Worm (Caenorhabditis elegans) whole organism, late embryonic: ENCODE data around the gene M28.10.

Experiments
- C08G9.2 ChIP-seq: sonication (generic microtip); optimal IDR thresholded peaks from 2 replicates; lab custom pipeline; 2016; ENCODE audit warnings: mild to moderate bottlenecking, missing genetic modification characterization, moderate library complexity, missing compliant biosample characterization
- C38D4.7 ChIP-seq: fragments of 200-800 bp; sonication (Bioruptor generic); optimal IDR thresholded peaks from 2 replicates; lab custom pipeline; 2018; ENCODE audit warnings: mild to moderate bottlenecking, missing genetic modification characterization, moderate library complexity, missing compliant biosample characterization
- K02D7.2 ChIP-seq: sonication (generic microtip); optimal IDR thresholded peaks from 2 replicates; lab custom pipeline; 2017; ENCODE audit warnings: mild to moderate bottlenecking, missing genetic modification characterization, missing compliant biosample characterization
- ahr-1 ChIP-seq: sonication (generic microtip); optimal IDR thresholded peaks from 2 replicates; lab custom pipeline; 2016; ENCODE audit warnings: missing genetic modification characterization, missing compliant biosample characterization
- ceh-14 ChIP-seq: sonication (generic microtip); optimal IDR thresholded peaks from 2 replicates; lab custom pipeline; 2016; ENCODE audit warnings: missing genotype, missing genetic modification characterization, missing compliant biosample characterization
- ceh-18 ChIP-seq: sonication (generic microtip); optimal IDR thresholded peaks from 2 replicates; lab custom pipeline; 2016; ENCODE audit warnings: missing genetic modification characterization, missing compliant biosample characterization
- ceh-19 ChIP-seq: fragments of 200-800 bp; sonication (Bioruptor generic); optimal IDR thresholded peaks from 2 replicates; lab custom pipeline; 2018; ENCODE audit warnings: mild to moderate bottlenecking, missing genetic modification characterization, missing compliant biosample characterization
- ceh-22 ChIP-seq: sonication (generic microtip); optimal IDR thresholded peaks from 2 replicates; lab custom pipeline; 2017; ENCODE audit warnings: missing biosample characterization, missing genetic modification characterization
- ceh-30 ChIP-seq: fragments of 150-350 bp; optimal IDR thresholded peaks from 2 replicates; lab custom pipeline; 2014; ENCODE audit warnings: missing biosample characterization, missing genetic modification characterization
- ceh-34 ChIP-seq: sonication (generic microtip); optimal IDR thresholded peaks from 2 replicates; lab custom pipeline; 2016; ENCODE audit warnings: mild to moderate bottlenecking, missing genetic modification characterization, missing compliant biosample characterization
- ceh-6 ChIP-seq: fragments of 200-800 bp; sonication (Bioruptor generic); optimal IDR thresholded peaks from 2 replicates; lab custom pipeline; 2018; ENCODE audit warnings: mild to moderate bottlenecking, missing genetic modification characterization, missing compliant biosample characterization
- ceh-9 ChIP-seq: sonication (generic microtip); optimal IDR thresholded peaks from 2 replicates; lab custom pipeline; 2016; ENCODE audit warnings: mild to moderate bottlenecking, missing genetic modification characterization, inconsistent platforms, missing compliant biosample characterization
- dve-1 ChIP-seq: sonication (generic microtip); optimal IDR thresholded peaks from 2 replicates; lab custom pipeline; 2017; ENCODE audit warnings: antibody characterized with exemption, mild to moderate bottlenecking, missing genetic modification characterization, missing compliant biosample characterization
- elt-2 ChIP-seq: sonication (generic microtip); optimal IDR thresholded peaks from 2 replicates; lab custom pipeline; 2016; ENCODE audit warnings: missing genetic modification reagents, missing genetic modification characterization, missing compliant biosample characterization
- elt-4 ChIP-seq: sonication (generic microtip); optimal IDR thresholded peaks from 2 replicates; lab custom pipeline; 2016; ENCODE audit warnings: missing genetic modification characterization, missing compliant biosample characterization
- ets-4 ChIP-seq: sonication (generic microtip); optimal IDR thresholded peaks from 2 replicates; lab custom pipeline; 2016; ENCODE audit warnings: missing genetic modification characterization, missing compliant biosample characterization
- hlh-13 ChIP-seq: fragments of 200-800 bp; sonication (Bioruptor generic); optimal IDR thresholded peaks from 2 replicates; lab custom pipeline; 2018; ENCODE audit warnings: mild to moderate bottlenecking, missing genetic modification characterization, missing compliant biosample characterization
- hlh-15 ChIP-seq: sonication (generic microtip); optimal IDR thresholded peaks from 2 replicates; lab custom pipeline; 2016; ENCODE audit warnings: missing genetic modification characterization, missing compliant biosample characterization
- hlh-30 ChIP-seq: sonication (generic microtip); optimal IDR thresholded peaks from 2 replicates; lab custom pipeline; 2017; ENCODE audit warnings: antibody characterized with exemption, missing genetic modification characterization, missing compliant biosample characterization; ENCODE audit not compliant: insufficient read depth
- hlh-6 ChIP-seq: sonication (generic microtip); optimal IDR thresholded peaks from 2 replicates; lab custom pipeline; 2016; ENCODE audit warnings: missing genotype, missing genetic modification characterization, missing compliant biosample characterization
- hlh-8 ChIP-seq: sonication (generic microtip); optimal IDR thresholded peaks from 2 replicates; lab custom pipeline; 2016; ENCODE audit warnings: missing genotype, missing genetic modification characterization, missing compliant biosample characterization
- lin-11 ChIP-seq: fragments of 200-800 bp; sonication (Bioruptor generic); optimal IDR thresholded peaks from 2 replicates; lab custom pipeline; 2018; ENCODE audit warnings: mild to moderate bottlenecking, missing genetic modification characterization, missing compliant biosample characterization
- madf-2 ChIP-seq: sonication (generic microtip); optimal IDR thresholded peaks from 2 replicates; lab custom pipeline; 2017; ENCODE audit warnings: missing genetic modification characterization, missing compliant biosample characterization
- nhr-11 ChIP-seq: fragments of 150-350 bp; optimal IDR thresholded peaks from 2 replicates; lab custom pipeline; 2014; ENCODE audit warnings: missing biosample characterization, missing genetic modification characterization
- npax-4 ChIP-seq: sonication (generic microtip); optimal IDR thresholded peaks from 2 replicates; lab custom pipeline; 2016; ENCODE audit warnings: missing genetic modification characterization, missing compliant biosample characterization
- pag-3 ChIP-seq: sonication (generic microtip); optimal IDR thresholded peaks from 2 replicates; lab custom pipeline; 2016; ENCODE audit warnings: missing compliant biosample characterization, missing genetic modification characterization, borderline replicate concordance
- pat-9 ChIP-seq: fragments of 200-800 bp; sonication (Bioruptor generic); optimal IDR thresholded peaks from 2 replicates; lab custom pipeline; 2018; ENCODE audit warnings: mild to moderate bottlenecking, missing genetic modification characterization, moderate library complexity, missing compliant biosample characterization
- pqm-1 ChIP-seq: sonication (generic microtip); optimal IDR thresholded peaks from 2 replicates; lab custom pipeline; 2016; ENCODE audit warnings: missing genetic modification characterization, missing compliant biosample characterization
- sdc-2 ChIP-seq: sonication (generic microtip); optimal IDR thresholded peaks from 2 replicates; lab custom pipeline; 2016; ENCODE audit warnings: missing genotype, missing genetic modification characterization, missing compliant biosample characterization
- sox-4 ChIP-seq: sonication (generic microtip); optimal IDR thresholded peaks from 2 replicates; lab custom pipeline; 2017; ENCODE audit warnings: mild to moderate bottlenecking, missing genetic modification characterization, inconsistent platforms, missing compliant biosample characterization
- syd-9 ChIP-seq: sonication (generic microtip); optimal IDR thresholded peaks from 2 replicates; lab custom pipeline; 2016; ENCODE audit warnings: mild to moderate bottlenecking, missing genetic modification characterization, moderate library complexity, missing compliant biosample characterization
- tbx-7 ChIP-seq: sonication (generic microtip); optimal IDR thresholded peaks from 2 replicates; lab custom pipeline; 2016; ENCODE audit warnings: missing genotype, missing genetic modification characterization, missing compliant biosample characterization
- ttx-3 ChIP-seq: sonication (generic microtip); optimal IDR thresholded peaks from 2 replicates; lab custom pipeline; 2016; ENCODE audit warnings: missing genetic modification reagents, missing genetic modification characterization, missing compliant biosample characterization
- unc-3 ChIP-seq, 2 experiments: fragments of 200-800 bp in 1 of 2; sonication (Bioruptor generic) in 1 of 2; sonication (generic microtip) in 1 of 2; conservative IDR thresholded peaks in 1 of 2; optimal IDR thresholded peaks in 1 of 2; 2 replicates each; pipeline versions ENCODE4 v1.3.6 to Lab custom; 2016 to 2022; ENCODE audit warnings: missing compliant biosample characterization in 2 of 2, missing genetic modification characterization in 2 of 2, missing genetic modification reagents in 1 of 2
- zip-5 ChIP-seq: sonication (generic microtip); optimal IDR thresholded peaks from 2 replicates; lab custom pipeline; 2016; ENCODE audit warnings: missing genetic modification characterization, missing compliant biosample characterization
- ztf-16 ChIP-seq: sonication (generic microtip); optimal IDR thresholded peaks from 2 replicates; lab custom pipeline; 2017; ENCODE audit warnings: missing genetic modification characterization, missing compliant biosample characterization

M28.10 gene

ce11 chrII:10659585-10659984, 12.3 kb downstream of the M28.10 start:
- no peak for TF ChIP-seq sdc-2 (tag; lab: Kevin White, UChicago)
- no peak for TF ChIP-seq npax-4 (tag; lab: Kevin White, UChicago)
- no peak for TF ChIP-seq C08G9.2 (tag; lab: Kevin White, UChicago)
- no peak for TF ChIP-seq pqm-1 (tag; lab: Kevin White, UChicago)
- TF ChIP-seq ahr-1 (tag; lab: Kevin White, UChicago), result no peak
- no peak for TF ChIP-seq pat-9 (tag; lab: Kevin White, UChicago)
- TF ChIP-seq madf-2 (tag; lab: Kevin White, UChicago), result no peak
- TF ChIP-seq ceh-30 (tag; lab: Kevin White, UChicago), result no peak
- no peak for TF ChIP-seq hlh-15 (tag; lab: Kevin White, UChicago)
- TF ChIP-seq hlh-8 (tag; lab: Kevin White, UChicago), result no peak
- TF ChIP-seq elt-4 (tag; lab: Kevin White, UChicago), result no peak

ce11 chrII:10660892-10661291, 13.6 kb downstream of the M28.10 start, which contains the start of gene marc-2:
Gene marc-2 (minus strand): TSS chrII:10660992.
- TF ChIP-seq nhr-11 (tag; lab: Kevin White, UChicago) (no peak), K02D7.2 (tag; lab: Kevin White, UChicago) (no peak), C38D4.7 (GFP tag; lab: Kevin White, UChicago) (no peak)

ce11 chrII:10661448-10662064, 14.2 kb downstream of the M28.10 start:
- TF ChIP-seq ceh-22 (tag; lab: Kevin White, UChicago), result no peak
- TF ChIP-seq ceh-30 (tag; lab: Kevin White, UChicago), result no peak
- no peak for TF ChIP-seq elt-2
- TF ChIP-seq unc-3 (GFP tag; conservative IDR thresholded peaks at IDR 0.05; lab: Robert Waterston, UW), result no peak
- TF ChIP-seq unc-3 (tag; optimal IDR thresholded peaks at IDR 0.05; lab: Kevin White, UChicago), result no peak
- TF ChIP-seq hlh-30 (tag; lab: Kevin White, UChicago), result no peak
- TF ChIP-seq ttx-3, result no peak
- TF ChIP-seq dve-1 (tag; lab: Kevin White, UChicago), result no peak
- TF ChIP-seq ceh-34 (tag; lab: Kevin White, UChicago), result no peak
- no peak for TF ChIP-seq ceh-19 (GFP tag; lab: Kevin White, UChicago)
- no peak for TF ChIP-seq tbx-7 (tag; lab: Kevin White, UChicago)
- no peak for TF ChIP-seq ceh-6
- TF ChIP-seq lin-11 (tag; lab: Kevin White, UChicago), result no peak

ce11 chrII:10662279-10662678, 15.0 kb downstream of the M28.10 start:
- TF ChIP-seq ceh-18 (tag; lab: Kevin White, UChicago), result no peak
- TF ChIP-seq hlh-13 (GFP tag; lab: Kevin White, UChicago), result no peak
- no peak for TF ChIP-seq ceh-30 (tag; lab: Kevin White, UChicago)
- TF ChIP-seq sox-4 (tag; lab: Kevin White, UChicago), result no peak
- no peak for TF ChIP-seq ceh-14 (tag; lab: Kevin White, UChicago)
- no peak for TF ChIP-seq ets-4
- no peak for TF ChIP-seq pag-3 (tag; lab: Kevin White, UChicago)
- TF ChIP-seq unc-3 (GFP tag; conservative IDR thresholded peaks at IDR 0.05; lab: Robert Waterston, UW), result no peak
- TF ChIP-seq unc-3 (tag; optimal IDR thresholded peaks at IDR 0.05; lab: Kevin White, UChicago), result no peak
- no peak for TF ChIP-seq zip-5 (tag; lab: Kevin White, UChicago)
- TF ChIP-seq ceh-9 (tag; lab: Kevin White, UChicago), result no peak
- TF ChIP-seq syd-9 (tag; lab: Kevin White, UChicago), result no peak
- no peak for TF ChIP-seq ztf-16 (tag; lab: Kevin White, UChicago)
- no peak for TF ChIP-seq pqm-1 (tag; lab: Kevin White, UChicago)
- TF ChIP-seq hlh-6 (tag; lab: Kevin White, UChicago), result no peak
- TF ChIP-seq npax-4 (tag; lab: Kevin White, UChicago), result no peak
- no peak for TF ChIP-seq ceh-22 (tag; lab: Kevin White, UChicago)
- no peak for TF ChIP-seq hlh-15 (tag; lab: Kevin White, UChicago)
